Fruit fly (Drosophila melanogaster) whole organism, embryonic: ENCODE measurements around the gene CG5810.

Source experiments
- B-H1 ChIP-seq: fragments of 200-800 bp; sonication (Bioruptor generic); IDR thresholded peaks from 3 replicates; pipeline ENCODE4 v1.3.6; 2022; ENCODE audit warnings: missing biosample characterization, missing genetic modification characterization
- CG3847 ChIP-seq: fragments of 200-800 bp; sonication (Bioruptor generic); IDR thresholded peaks from 2 replicates; pipeline ENCODE4 v1.3.6; 2022; ENCODE audit warnings: missing biosample characterization, missing genetic modification characterization
- Hey ChIP-seq: fragments of 200-800 bp; sonication (Bioruptor generic); optimal IDR thresholded peaks from 3 replicates; lab custom pipeline; 2018; ENCODE audit warnings: missing biosample characterization, mild to moderate bottlenecking, missing genetic modification characterization
- fru ChIP-seq: fragments of >200 bp; optimal IDR thresholded peaks from 2 replicates; lab custom pipeline; 2017
- lola ChIP-seq, 3 experiments: fragments of >200 bp in 2 of 3; fragments of 200-800 bp in 1 of 3; sonication (Bioruptor generic) in 1 of 3; optimal IDR thresholded peaks; 2 replicates each; lab custom pipeline; 2017 to 2019; ENCODE audit warnings: missing biosample characterization in 3 of 3, missing genetic modification characterization in 3 of 3, mild to moderate bottlenecking in 1 of 3, moderate library complexity in 1 of 3

- TF ChIP-seq Hey (tag; lab: Kevin White, UChicago) = no peak
- TF ChIP-seq fru = no peak
- TF ChIP-seq B-H1 (GFP tag; lab: Robert Waterston, UW) = no peak
- no peak for TF ChIP-seq lola (GFP tag; optimal IDR thresholded peaks at IDR 0.05; lab: Kevin White, UChicago)
- TF ChIP-seq CG3847 (GFP tag; lab: Robert Waterston, UW) = no peak
Measured at dm6 chr3R:21201627-21202026, 38.0 kb downstream of the CG5810 start.
